Worm (Caenorhabditis elegans): ENCODE measurements around the gene sre-36.
"Not testable (repeated sequence)": the region's sequence is repeated elsewhere in the genome, so short reads cannot be mapped to it uniquely, and the experiment has no call there.

Gene sre-36

DNA sequence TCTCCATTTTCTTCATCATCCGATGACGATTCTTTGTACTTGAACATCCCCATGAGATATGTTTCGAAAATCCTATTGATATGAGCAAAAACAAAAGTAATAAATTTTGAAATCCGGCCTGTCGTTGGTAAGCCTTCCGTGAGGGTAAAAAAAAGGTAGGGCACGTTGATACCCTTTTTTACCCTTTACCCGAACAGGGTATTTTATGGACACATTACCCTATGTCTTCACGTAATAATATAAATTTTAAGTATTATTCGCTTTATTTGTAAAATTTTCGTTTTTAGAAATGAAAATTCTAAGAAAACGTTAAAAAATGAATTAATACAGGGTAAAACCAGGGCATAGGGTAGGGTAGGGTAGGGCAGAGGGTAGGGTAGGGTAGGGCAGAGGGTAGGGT lies 15.8 kb upstream of the sre-36 start, which contains the start of gene F13A7.7:
F13A7.7 (minus strand) TSS at position 101 of the 400 bp plus-strand sequence.
- TF ChIP-seq unc-62 (GFP tag; optimal IDR thresholded peaks at IDR 0.05): not testable (repeated sequence)

DNA sequence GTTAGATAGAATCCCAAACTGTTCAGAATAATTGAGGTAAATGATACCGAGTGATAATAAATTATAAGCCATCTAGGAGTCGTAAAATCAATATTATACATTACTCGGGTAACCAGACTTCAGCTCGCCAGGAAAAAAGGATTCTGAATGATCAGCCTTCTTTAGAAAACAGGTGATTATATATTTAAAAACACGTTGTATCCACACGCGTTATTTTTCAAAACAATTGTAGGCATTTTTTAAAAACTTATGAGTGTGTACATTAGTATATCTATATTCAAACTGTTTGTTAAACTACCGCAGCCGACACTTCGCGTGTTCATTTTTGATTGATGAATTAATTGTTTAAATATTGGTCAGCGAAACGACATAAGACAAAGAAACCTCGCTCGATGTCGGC lies 11.2 kb upstream of the sre-36 start, which contains the start of gene sri-65:
sri-65 (minus strand) TSS at position 101 of the 400 bp plus-strand sequence.
- no peak for TF ChIP-seq unc-62 (GFP tag; optimal IDR thresholded peaks at IDR 0.05)

DNA sequence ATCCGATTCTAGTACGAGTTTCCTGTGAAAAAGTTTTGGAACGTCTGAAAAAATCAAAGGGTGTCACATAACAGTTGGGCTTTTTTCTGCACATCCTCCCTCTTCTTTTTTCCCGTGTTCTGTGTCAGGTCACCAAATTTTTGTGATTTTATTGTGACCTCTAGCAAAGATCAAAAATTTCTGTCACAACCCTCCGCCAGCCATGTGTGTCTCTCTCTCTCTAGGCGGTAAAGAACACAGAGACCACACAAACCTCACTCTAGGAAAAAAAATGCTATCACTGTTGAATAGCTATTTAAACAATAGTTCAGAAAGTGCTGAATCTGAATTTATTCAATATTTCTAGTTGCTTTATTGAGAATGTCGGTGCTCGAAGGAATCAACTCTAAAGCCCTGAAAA lies 8.8 kb upstream of the sre-36 start, which contains the start of gene gst-44:
gst-44 (plus strand) TSS at position 237 of the 400 bp plus-strand sequence.
- no peak for TF ChIP-seq unc-62 (GFP tag; optimal IDR thresholded peaks at IDR 0.05)

DNA sequence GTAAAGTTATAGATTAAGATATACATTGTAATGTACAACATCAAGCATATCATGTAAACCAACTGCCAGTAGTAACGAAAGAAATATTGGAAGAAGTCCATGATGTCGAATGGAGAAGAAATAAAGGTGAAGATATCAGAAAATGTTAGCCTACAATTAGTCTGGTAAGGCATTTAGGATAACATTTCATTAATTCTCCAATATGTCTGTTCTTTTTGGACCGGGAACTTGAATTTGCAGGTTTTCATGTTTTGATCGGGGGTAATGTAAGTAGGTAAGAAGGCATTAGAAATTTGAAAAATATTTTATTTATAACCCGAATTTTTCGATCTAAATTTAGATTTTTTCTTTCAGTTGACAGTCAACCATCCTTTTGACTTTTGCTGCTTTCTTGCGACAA lies 5.8 kb upstream of the sre-36 start, which contains the start of gene srd-63:
srd-63 (minus strand) TSS at position 101 of the 400 bp plus-strand sequence.
- TF ChIP-seq unc-62 (GFP tag; optimal IDR thresholded peaks at IDR 0.05): no peak

DNA sequence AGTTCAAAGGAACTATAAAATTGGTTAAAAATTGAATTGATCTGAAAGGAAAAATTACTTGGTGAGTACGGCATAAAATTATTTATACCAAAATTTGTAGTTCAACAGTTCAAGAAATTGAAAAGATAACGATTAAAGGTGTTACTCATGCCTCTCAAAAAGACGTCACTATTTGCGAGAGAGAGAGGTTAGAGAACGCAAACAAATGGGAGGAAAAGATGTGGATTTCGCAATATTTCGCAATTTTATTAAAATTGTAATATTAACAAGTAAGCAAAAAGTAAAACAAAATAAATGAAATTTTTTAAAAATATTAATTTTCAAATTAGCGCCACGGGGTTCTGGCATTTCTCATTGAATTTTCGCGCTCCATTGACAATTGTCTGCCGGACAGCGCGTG lies 4.4 kb upstream of the sre-36 start, which contains the start of gene F13A7.11:
F13A7.11 (minus strand) TSS at position 174 of the 400 bp plus-strand sequence.
- no peak for TF ChIP-seq unc-62 (GFP tag; optimal IDR thresholded peaks at IDR 0.05)

DNA sequence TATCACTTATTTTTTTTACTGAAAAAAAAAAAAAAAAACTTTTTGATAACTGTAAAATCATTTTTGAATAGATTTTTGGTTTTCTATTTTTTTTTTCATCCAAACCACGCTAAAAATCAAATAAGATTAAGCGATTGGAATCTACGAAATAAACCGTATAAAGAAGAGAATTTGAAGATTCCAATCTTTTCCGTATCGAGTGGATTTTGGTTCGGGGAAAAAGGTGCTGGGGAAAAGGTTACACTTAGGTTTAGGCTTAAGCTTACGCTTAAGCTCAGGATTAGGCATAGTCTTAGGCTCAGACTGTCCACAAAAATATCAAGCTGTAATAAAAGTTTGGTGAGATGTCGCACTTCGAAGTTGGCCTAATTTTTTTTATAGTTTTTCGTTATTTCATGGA lies 3.7 kb upstream of the sre-36 start, which contains the start of gene F13A7.12:
F13A7.12 (plus strand) TSS at position 301 of the 400 bp plus-strand sequence.
- no peak for TF ChIP-seq unc-62 (GFP tag; optimal IDR thresholded peaks at IDR 0.05)

DNA sequence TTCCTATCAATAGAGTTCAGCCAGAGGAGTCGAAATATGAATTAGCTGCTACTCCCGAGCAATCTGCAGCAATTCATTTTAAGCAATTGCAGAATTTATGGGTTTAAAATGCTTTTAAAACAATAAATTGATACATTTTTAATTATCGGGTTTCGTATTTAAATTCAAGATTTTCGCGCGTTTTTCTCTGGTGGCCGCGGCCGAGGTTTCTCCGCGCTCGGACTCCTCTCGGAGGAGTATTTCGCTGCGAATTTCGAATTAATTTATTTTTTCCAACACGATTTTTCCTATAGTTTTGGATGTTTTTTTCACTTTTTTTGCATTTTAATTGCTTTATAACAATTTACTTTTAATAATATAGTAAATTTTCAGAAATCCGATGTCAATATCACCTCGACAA lies 2.0 kb downstream of the sre-36 start, which contains the start of gene F13A7.14:
F13A7.14 (plus strand) TSS at position 373 of the 400 bp plus-strand sequence.
- TF ChIP-seq unc-62 (GFP tag; optimal IDR thresholded peaks at IDR 0.05): no peak

DNA sequence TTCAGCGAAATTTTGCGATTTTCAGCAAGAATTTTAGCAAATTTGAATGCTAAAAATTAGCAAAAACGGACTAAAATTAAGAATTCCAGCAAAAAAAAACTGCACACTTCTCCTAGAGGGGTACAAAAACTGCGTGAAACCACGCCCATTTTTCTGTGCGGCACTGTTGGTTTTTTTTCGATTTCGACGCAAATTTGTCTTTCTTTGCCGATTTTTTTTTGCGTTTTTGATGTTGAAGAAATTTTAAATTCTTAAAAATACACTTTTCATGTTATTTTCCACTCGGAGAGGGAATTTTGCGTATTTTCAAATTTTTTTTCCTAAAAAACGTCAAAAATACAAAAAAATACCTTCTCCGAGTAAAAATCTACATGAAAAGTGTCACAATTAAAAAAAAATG lies 4.5 kb downstream of the sre-36 start, which contains the start of gene syp-1:
syp-1 (plus strand) TSS at position 301 of the 400 bp plus-strand sequence.
- TF ChIP-seq unc-62 (GFP tag; optimal IDR thresholded peaks at IDR 0.05): no peak

DNA sequence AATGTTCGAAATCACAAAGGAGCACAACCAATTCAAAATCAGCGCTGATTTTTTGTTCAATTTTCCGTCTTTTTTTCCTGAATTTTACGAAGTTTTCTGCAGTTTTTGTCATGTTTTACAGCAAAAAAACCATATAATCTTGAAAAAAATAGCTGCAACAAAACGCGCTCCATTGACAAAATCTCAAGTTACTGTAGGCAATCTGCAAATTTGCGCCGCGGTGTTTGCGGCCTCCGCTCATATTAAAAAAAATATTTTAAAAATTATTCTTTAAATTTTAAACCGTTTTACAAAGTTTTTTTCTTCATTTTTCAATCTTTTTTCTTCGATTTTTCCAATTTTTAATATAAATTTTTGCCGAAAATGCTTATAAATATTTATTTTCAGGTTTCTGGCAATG lies 5.9 kb downstream of the sre-36 start:
- TF ChIP-seq unc-62 (GFP tag; optimal IDR thresholded peaks at IDR 0.05): no peak

DNA sequence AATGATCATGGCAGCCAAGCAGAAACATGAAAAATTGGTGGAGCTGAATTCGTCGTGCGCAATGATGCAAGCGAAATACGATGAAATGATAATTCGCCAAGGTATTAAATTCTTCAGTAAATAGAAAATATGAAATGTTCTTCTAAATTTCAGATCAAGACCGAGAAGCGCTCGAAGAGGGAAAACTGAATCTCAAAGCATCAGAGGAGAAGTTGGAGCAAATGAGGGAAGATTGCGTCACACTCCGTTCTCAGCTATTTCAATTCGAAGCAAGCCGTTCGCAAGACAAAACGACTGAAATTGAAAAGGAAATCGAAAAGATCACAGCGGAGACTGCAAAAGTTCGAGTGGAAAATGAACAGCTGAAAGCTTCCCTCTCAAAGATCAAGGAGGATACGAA lies 6.9 kb downstream of the sre-36 start:
- no peak for TF ChIP-seq unc-62 (GFP tag; optimal IDR thresholded peaks at IDR 0.05)

DNA sequence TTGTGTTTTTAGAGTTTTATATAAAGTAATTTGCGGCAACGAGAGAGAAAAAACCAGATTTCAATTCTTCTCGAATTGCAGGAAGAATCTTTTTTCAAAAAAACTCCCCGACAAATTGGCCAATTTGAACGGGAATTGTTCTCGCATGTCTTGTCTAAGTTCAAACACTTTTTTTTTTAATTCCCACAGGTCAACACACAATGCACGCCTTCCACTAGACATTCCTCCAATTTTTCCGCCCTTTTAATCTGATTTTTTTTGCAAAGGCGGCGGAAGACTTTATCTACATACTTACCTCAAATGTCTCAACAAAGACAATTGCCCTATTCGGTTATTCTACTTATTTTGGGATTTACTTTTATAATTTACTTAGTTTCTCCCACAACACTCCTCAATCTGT lies 8.2 kb downstream of the sre-36 start, which contains the start of gene F26D2.3:
F26D2.3 (plus strand) TSS at position 301 of the 400 bp plus-strand sequence.
- TF ChIP-seq unc-62 (GFP tag; optimal IDR thresholded peaks at IDR 0.05): no peak

DNA sequence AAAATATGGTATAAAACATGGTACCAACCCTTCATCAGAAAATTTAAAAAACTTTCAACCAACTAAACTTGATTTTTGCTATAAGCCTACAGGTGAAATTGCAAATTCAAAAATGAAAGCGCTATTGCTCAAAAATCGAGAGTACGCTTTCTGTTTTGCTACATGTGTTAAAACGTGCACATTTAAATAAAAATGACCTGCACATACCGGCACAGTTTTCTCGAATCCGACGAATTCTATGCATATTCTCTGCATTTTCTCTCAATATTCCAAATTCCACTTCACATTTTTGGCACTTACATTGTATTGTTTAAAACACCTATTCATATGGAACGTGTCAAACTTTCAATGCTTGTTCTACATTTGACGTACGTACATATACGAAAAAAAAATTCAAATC lies 11.0 kb downstream of the sre-36 start, which contains the start of gene srh-145:
srh-145 (plus strand) TSS at position 193 of the 400 bp plus-strand sequence.
- TF ChIP-seq unc-62 (GFP tag; optimal IDR thresholded peaks at IDR 0.05): no peak

DNA sequence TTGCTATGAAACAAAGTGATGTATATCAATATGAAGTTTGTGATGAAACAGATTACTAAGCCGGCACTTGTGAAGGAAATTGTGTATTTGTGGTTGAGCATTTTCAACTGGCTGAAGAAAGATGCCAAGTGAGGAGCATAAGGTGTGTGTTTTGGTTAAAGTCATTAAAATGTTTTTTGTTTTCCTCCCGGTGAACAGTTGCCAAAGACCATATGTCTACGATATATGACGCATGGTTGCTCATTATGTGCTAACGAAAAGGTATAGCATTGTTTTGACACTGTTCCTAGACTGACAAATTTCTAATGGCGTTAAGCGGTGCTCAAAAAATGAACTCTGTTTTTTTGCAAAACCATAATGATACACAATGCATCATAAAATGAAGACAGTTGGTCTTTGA lies 17.5 kb downstream of the sre-36 start, which contains the start of gene str-55:
str-55 (minus strand) TSS at position 101 of the 400 bp plus-strand sequence.
- TF ChIP-seq unc-62 (GFP tag; optimal IDR thresholded peaks at IDR 0.05): no peak

DNA sequence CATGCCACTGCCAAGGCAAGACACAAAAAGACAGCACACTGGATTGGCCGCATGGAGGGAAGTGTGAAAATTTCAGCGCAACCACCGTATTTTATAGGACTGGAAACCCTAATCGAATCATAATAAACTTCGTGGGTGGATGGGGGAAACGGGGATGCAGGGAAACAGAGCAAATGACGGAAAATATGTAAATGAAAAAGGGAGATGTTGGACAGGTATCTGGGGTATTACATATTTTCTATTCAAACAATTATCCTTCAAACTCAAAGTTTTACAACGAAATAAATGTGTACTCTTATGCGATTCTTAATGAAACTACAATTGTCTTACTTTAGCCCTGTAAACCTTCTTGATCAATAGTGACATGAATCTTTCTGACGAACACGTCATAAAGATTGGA lies 20.3 kb downstream of the sre-36 start, which contains the start of gene F26D2.16:
F26D2.16 (minus strand) TSS at position 101 of the 400 bp plus-strand sequence.
- TF ChIP-seq unc-62 (GFP tag; optimal IDR thresholded peaks at IDR 0.05): no peak

DNA sequence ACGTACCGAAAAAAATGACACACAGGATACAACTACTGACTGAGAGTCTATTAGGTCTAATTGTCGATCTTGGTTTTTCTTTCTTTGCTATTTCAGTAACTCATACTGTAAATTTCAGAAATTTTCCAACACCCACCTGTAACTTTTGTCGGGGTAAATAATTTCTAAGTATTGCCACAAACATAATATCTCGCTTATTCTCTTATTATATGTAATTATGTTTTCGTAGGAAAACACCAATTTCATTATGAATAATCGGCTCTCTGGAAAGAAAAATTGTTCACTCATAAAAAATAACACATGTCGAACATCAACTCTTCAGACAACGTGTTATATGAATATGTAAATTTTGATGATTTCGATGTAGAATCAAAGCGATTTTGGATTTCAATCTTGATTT lies 21.2 kb downstream of the sre-36 start, which contains the start of gene srw-48:
srw-48 (plus strand) TSS at position 301 of the 400 bp plus-strand sequence.
- no peak for TF ChIP-seq unc-62 (GFP tag; optimal IDR thresholded peaks at IDR 0.05)

DNA sequence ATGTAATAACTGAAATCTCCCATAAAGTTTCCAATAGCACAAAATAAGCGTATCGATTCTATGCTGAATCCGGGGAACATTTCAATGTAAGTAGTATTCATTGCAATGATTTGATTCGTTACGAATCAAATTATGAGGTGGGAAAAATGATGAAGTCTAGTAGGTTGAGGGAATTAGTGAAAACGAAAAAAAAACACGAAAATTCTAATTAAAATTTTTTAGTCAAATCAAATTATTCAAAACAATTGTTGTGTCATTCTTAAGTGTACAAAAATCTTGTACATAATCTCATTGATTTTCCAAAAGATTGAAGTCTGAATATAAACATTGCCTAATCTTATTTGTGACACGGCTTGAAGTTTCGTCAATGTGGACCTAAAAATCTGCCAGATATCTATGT lies 24.9 kb downstream of the sre-36 start, which contains the start of gene srw-29:
srw-29 (minus strand) TSS at position 101 of the 400 bp plus-strand sequence.
- no peak for TF ChIP-seq unc-62 (GFP tag; optimal IDR thresholded peaks at IDR 0.05)

DNA sequence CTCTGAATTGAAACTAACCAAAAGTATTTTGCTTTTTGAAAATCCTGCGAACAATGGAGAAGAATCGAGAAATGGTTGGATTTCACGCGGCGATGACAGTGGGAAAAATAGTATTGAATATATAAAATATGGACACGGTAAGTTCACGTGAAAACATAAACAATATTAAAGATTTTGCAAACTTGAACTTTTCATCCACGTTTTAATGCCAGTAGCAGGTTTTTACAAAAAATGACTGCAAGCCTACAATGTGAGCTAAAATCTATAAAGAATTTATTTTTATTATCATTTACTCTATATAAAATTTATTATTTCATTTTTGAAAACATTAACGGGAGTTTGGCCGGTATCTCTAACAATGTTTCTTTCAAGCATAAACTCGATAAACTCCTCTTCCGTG lies 30.0 kb downstream of the sre-36 start, which contains the start of gene F26D2.10:
F26D2.10 (minus strand) TSS at position 101 of the 400 bp plus-strand sequence.
- TF ChIP-seq unc-62 (GFP tag; optimal IDR thresholded peaks at IDR 0.05): no peak
